Fruit fly (Drosophila melanogaster) whole organism, prepupa: ENCODE measurements around the gene ghi.

ENCODE experiments used
- Blimp-1 ChIP-seq: fragments of 200-800 bp; sonication (Bioruptor generic); optimal IDR thresholded peaks from 3 replicates; lab custom pipeline; 2017; ENCODE audit warnings: missing biosample characterization, missing genetic modification characterization, mild to moderate bottlenecking, moderate library complexity, missing genetic modification reagents
- CG11902 ChIP-seq: fragments of 200-800 bp; sonication (Bioruptor generic); optimal IDR thresholded peaks from 3 replicates; lab custom pipeline; 2016; ENCODE audit warnings: missing biosample characterization, missing genetic modification characterization
- CG1621 ChIP-seq: fragments of 200-800 bp; sonication (Bioruptor generic); optimal IDR thresholded peaks from 3 replicates; lab custom pipeline; 2018; ENCODE audit warnings: missing biosample characterization, mild to moderate bottlenecking, missing genetic modification characterization
- CG31627 ChIP-seq: fragments of 200-800 bp; sonication (Bioruptor generic); optimal IDR thresholded peaks from 3 replicates; lab custom pipeline; 2016; ENCODE audit warnings: missing biosample characterization, missing genetic modification characterization
- CG6854 ChIP-seq: fragments of 200-800 bp; sonication (Bioruptor generic); optimal IDR thresholded peaks from 2 replicates; lab custom pipeline; 2017; ENCODE audit warnings: missing biosample characterization, mild to moderate bottlenecking, missing genetic modification characterization
- cyc ChIP-seq: fragments of 200-800 bp; sonication (Bioruptor generic); optimal IDR thresholded peaks from 3 replicates; lab custom pipeline; 2016; ENCODE audit warnings: missing biosample characterization, missing genetic modification characterization
- esn ChIP-seq: fragments of 200-800 bp; sonication (Bioruptor generic); optimal IDR thresholded peaks from 2 replicates; lab custom pipeline; 2016; ENCODE audit warnings: missing biosample characterization, mild to moderate bottlenecking, missing genetic modification characterization, moderate library complexity
- fd59A ChIP-seq: fragments of 200-800 bp; sonication (Bioruptor generic); optimal IDR thresholded peaks from 2 replicates; lab custom pipeline; 2017; ENCODE audit warnings: missing biosample characterization, mild to moderate bottlenecking, missing genetic modification characterization, missing genetic modification reagents
- pdm3 ChIP-seq: fragments of 200-800 bp; sonication (Bioruptor generic); optimal IDR thresholded peaks from 3 replicates; lab custom pipeline; 2016; ENCODE audit warnings: missing biosample characterization, missing genetic modification characterization
- svp ChIP-seq: fragments of 200-800 bp; sonication (Bioruptor generic); peaks from one replicate; lab custom pipeline; 2016; ENCODE audit warnings: missing biosample characterization, missing genetic modification characterization
- vri ChIP-seq: fragments of 200-800 bp; sonication (Bioruptor generic); optimal IDR thresholded peaks from 3 replicates; lab custom pipeline; 2016; ENCODE audit warnings: missing biosample characterization, mild to moderate bottlenecking, missing genetic modification characterization

DNA sequence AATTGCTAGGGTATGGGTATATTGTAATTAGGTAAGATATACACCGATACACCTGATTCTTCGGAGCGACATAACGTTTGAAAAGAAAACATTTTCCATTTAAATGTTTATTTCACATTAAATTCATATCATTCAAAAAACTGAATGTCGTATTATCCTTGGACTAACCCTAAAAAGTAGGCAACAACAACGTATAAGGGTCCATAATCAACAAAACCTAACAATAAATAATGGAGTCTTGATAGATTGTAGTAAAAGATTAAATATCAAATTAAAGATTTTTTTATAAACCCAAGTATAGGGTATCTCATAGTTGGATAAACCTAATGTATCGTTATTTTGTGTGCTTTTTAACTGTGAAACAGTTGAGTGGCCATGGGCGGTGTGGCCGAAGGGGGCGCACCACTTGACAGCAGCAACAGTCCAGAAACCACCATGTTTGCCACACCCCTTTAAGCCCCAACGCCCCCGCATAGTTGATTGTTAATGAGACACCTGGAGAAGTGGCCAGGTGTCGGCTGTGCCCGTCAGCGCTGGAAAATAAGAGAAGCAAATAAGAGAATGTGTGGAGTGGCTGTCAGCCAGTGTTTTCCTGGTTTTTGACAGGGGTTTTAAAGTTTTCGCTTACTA is 16.7 kb downstream of the ghi start:
- TF ChIP-seq svp (peak; percentile 67), fd59A (GFP tag; lab: Kevin White, UChicago) (no peak), CG11902 (no peak), cyc (GFP tag; lab: Kevin White, UChicago) (peak; percentile 3), Blimp-1 (no peak), CG1621 (tag; lab: Kevin White, UChicago) (no peak), CG6854 (GFP tag; lab: Kevin White, UChicago) (no peak), vri (no peak), CG31627 (GFP tag; lab: Kevin White, UChicago) (peak; percentile 29), esn (GFP tag; lab: Kevin White, UChicago) (no peak), pdm3 (GFP tag; lab: Kevin White, UChicago) (peak; percentile 28)
